Fruit fly (Drosophila melanogaster) whole organism, embryonic: ENCODE data around the gene Sfp26Ad.

Experiments used
- ATbp ChIP-seq: fragments of 200-800 bp; sonication (Bioruptor generic); optimal IDR thresholded peaks from 2 replicates; lab custom pipeline; 2017; ENCODE audit warnings: missing biosample characterization, mild to moderate bottlenecking, missing genetic modification characterization, missing genetic modification reagents
- Asciz ChIP-seq: fragments of 200-800 bp; sonication (Bioruptor generic); optimal IDR thresholded peaks from 2 replicates; lab custom pipeline; 2017; ENCODE audit warnings: missing biosample characterization, mild to moderate bottlenecking, missing genetic modification characterization, missing genetic modification reagents
- Bteb2 ChIP-seq: fragments of 200-800 bp; sonication (Bioruptor generic); optimal IDR thresholded peaks from 2 replicates; lab custom pipeline; 2016; ENCODE audit warnings: missing biosample characterization, missing genetic modification characterization
- CG10267 ChIP-seq: fragments of 200-800 bp; sonication (Bioruptor generic); optimal IDR thresholded peaks from 2 replicates; lab custom pipeline; 2018; ENCODE audit warnings: missing biosample characterization, mild to moderate bottlenecking, missing genetic modification characterization, moderate library complexity
- CG10274 ChIP-seq: fragments of 200-800 bp; sonication (Bioruptor generic); optimal IDR thresholded peaks from 3 replicates; lab custom pipeline; 2017; ENCODE audit warnings: missing biosample characterization, mild to moderate bottlenecking, missing genetic modification characterization
- CG11696 ChIP-seq: fragments of 200-800 bp; sonication (Bioruptor generic); IDR thresholded peaks from 2 replicates; pipeline ENCODE4 v1.3.6; 2022; ENCODE audit warnings: missing biosample characterization, missing genetic modification characterization
- CG13123 ChIP-seq: fragments of 200-800 bp; sonication (Bioruptor generic); optimal IDR thresholded peaks from 2 replicates; lab custom pipeline; 2016; ENCODE audit warnings: missing biosample characterization, missing genetic modification characterization
- CG14710 ChIP-seq: fragments of 200-800 bp; sonication (Bioruptor generic); optimal IDR thresholded peaks from 3 replicates; lab custom pipeline; 2019; ENCODE audit warnings: missing biosample characterization, mild to moderate bottlenecking, missing genetic modification characterization, moderate library complexity
- CG15479 ChIP-seq: fragments of 200-800 bp; sonication (Bioruptor generic); optimal IDR thresholded peaks from 3 replicates; lab custom pipeline; 2019; ENCODE audit warnings: missing biosample characterization, mild to moderate bottlenecking, missing genetic modification characterization, moderate library complexity
- CG15514 ChIP-seq: fragments of 200-800 bp; sonication (Bioruptor generic); optimal IDR thresholded peaks from 3 replicates; lab custom pipeline; 2017; ENCODE audit warnings: missing biosample characterization, missing genetic modification characterization, mild to moderate bottlenecking, moderate library complexity, missing genetic modification reagents
- CG16813 ChIP-seq: fragments of 200-800 bp; sonication (Bioruptor generic); IDR thresholded peaks from 3 replicates; pipeline ENCODE4 v1.3.6; 2022; ENCODE audit warnings: missing biosample characterization, missing genetic modification characterization; ENCODE audit not compliant: partially characterized antibody
- CG16863 ChIP-seq: fragments of 200-800 bp; sonication (Bioruptor generic); optimal IDR thresholded peaks from 3 replicates; lab custom pipeline; 2016; ENCODE audit warnings: missing biosample characterization, missing genetic modification characterization
- CG17829 ChIP-seq: fragments of 200-800 bp; optimal IDR thresholded peaks from 2 replicates; lab custom pipeline; 2019; ENCODE audit warnings: missing biosample characterization, mild to moderate bottlenecking, missing genetic modification characterization, moderate library complexity
- CG2129 ChIP-seq: fragments of 200-800 bp; sonication (Bioruptor generic); IDR thresholded peaks from 2 replicates; pipeline ENCODE4 v1.3.6; 2022; ENCODE audit warnings: missing biosample characterization, missing genetic modification characterization; ENCODE audit not compliant: partially characterized antibody
- CG31224 ChIP-seq: fragments of 200-800 bp; sonication (Bioruptor generic); IDR thresholded peaks from 2 replicates; pipeline ENCODE4 v1.3.6; 2022; ENCODE audit warnings: missing biosample characterization, missing genetic modification characterization
- CG3838 ChIP-seq: fragments of 200-800 bp; sonication (Bioruptor generic); optimal IDR thresholded peaks from 3 replicates; lab custom pipeline; 2016; ENCODE audit warnings: missing biosample characterization, missing genetic modification characterization
- CG6689 ChIP-seq: fragments of 200-800 bp; sonication (Bioruptor generic); IDR thresholded peaks from 2 replicates; pipeline ENCODE4 v1.3.6; 2022; ENCODE audit warnings: missing biosample characterization, missing genetic modification characterization
- CG7372 ChIP-seq: fragments of 200-800 bp; sonication (Bioruptor generic); IDR thresholded peaks from 2 replicates; pipeline ENCODE4 v1.3.6; 2022; ENCODE audit warnings: missing biosample characterization, missing genetic modification characterization
- CG8478 ChIP-seq: fragments of >200 bp; optimal IDR thresholded peaks from 2 replicates; lab custom pipeline; 2018
- D19B ChIP-seq: fragments of 200-800 bp; sonication (Bioruptor generic); optimal IDR thresholded peaks from 2 replicates; lab custom pipeline; 2017; ENCODE audit warnings: missing biosample characterization, mild to moderate bottlenecking, missing genetic modification characterization
- Dref ChIP-seq: fragments of 200-800 bp; sonication (Bioruptor generic); IDR thresholded peaks from 2 replicates; pipeline ENCODE4 v1.3.6; 2022; ENCODE audit warnings: missing biosample characterization, missing genetic modification characterization
- Ets97D ChIP-seq: fragments of 200-800 bp; sonication (Bioruptor generic); optimal IDR thresholded peaks from 3 replicates; lab custom pipeline; 2016; ENCODE audit warnings: missing biosample characterization, missing genetic modification characterization
- Fer1 ChIP-seq: fragments of 200-800 bp; sonication (Bioruptor generic); optimal IDR thresholded peaks from 2 replicates; lab custom pipeline; 2017; ENCODE audit warnings: missing biosample characterization, mild to moderate bottlenecking, missing genetic modification characterization
- Hey ChIP-seq: fragments of 200-800 bp; sonication (Bioruptor generic); optimal IDR thresholded peaks from 3 replicates; lab custom pipeline; 2018; ENCODE audit warnings: missing biosample characterization, mild to moderate bottlenecking, missing genetic modification characterization
- MESR4 ChIP-seq: fragments of 200-800 bp; sonication (Bioruptor generic); optimal IDR thresholded peaks from 2 replicates; lab custom pipeline; 2018; ENCODE audit warnings: missing biosample characterization, mild to moderate bottlenecking, missing genetic modification characterization, moderate library complexity
- Mes4 ChIP-seq: fragments of 200-800 bp; sonication (Bioruptor generic); optimal IDR thresholded peaks from 2 replicates; lab custom pipeline; 2016; ENCODE audit warnings: missing biosample characterization, missing genetic modification characterization
- Oaz ChIP-seq: fragments of 200-800 bp; sonication (Bioruptor generic); IDR thresholded peaks from 2 replicates; pipeline ENCODE4 v1.3.6; 2022; ENCODE audit warnings: missing biosample characterization, missing genetic modification characterization
- Pdp1 ChIP-seq, 2 experiments: fragments of 200-800 bp; sonication (Bioruptor generic); optimal IDR thresholded peaks; 3 replicates each; lab custom pipeline; 2016; ENCODE audit warnings: missing biosample characterization in 2 of 2, missing genetic modification characterization in 2 of 2, mild to moderate bottlenecking in 1 of 2, moderate library complexity in 1 of 2
- Side ChIP-seq: fragments of 200-800 bp; sonication (Bioruptor generic); optimal IDR thresholded peaks from 2 replicates; lab custom pipeline; 2016; ENCODE audit warnings: missing biosample characterization, missing genetic modification characterization
- Six4 ChIP-seq: fragments of 200-800 bp; sonication (Bioruptor generic); optimal IDR thresholded peaks from 2 replicates; lab custom pipeline; 2016; ENCODE audit warnings: missing biosample characterization, missing genetic modification characterization
- Xrp1 ChIP-seq: fragments of 200-800 bp; sonication (Bioruptor generic); IDR thresholded peaks from 2 replicates; pipeline ENCODE4 v1.3.6; 2022; ENCODE audit warnings: missing biosample characterization, missing genetic modification characterization
- cg ChIP-seq: fragments of 200-800 bp; sonication (Bioruptor generic); optimal IDR thresholded peaks from 3 replicates; lab custom pipeline; 2019; ENCODE audit warnings: missing biosample characterization, mild to moderate bottlenecking, missing genetic modification characterization, moderate library complexity
- chinmo ChIP-seq: fragments of 200-800 bp; sonication (Bioruptor generic); IDR thresholded peaks from 4 replicates; pipeline ENCODE4 v1.3.6; 2022; ENCODE audit warnings: missing biosample characterization, missing genetic modification characterization; ENCODE audit not compliant: partially characterized antibody
- corto ChIP-seq: fragments of 200-800 bp; sonication (Bioruptor generic); optimal IDR thresholded peaks from 2 replicates; lab custom pipeline; 2016; ENCODE audit warnings: missing biosample characterization, mild to moderate bottlenecking, missing genetic modification characterization, moderate library complexity
- eyg ChIP-seq: fragments of 200-800 bp; sonication (Bioruptor generic); optimal IDR thresholded peaks from 3 replicates; lab custom pipeline; 2016; ENCODE audit warnings: missing biosample characterization, missing genetic modification characterization
- grn ChIP-seq: fragments of 200-800 bp; sonication (Bioruptor generic); optimal IDR thresholded peaks from 3 replicates; lab custom pipeline; 2017; ENCODE audit warnings: missing biosample characterization, missing genetic modification characterization
- gt ChIP-seq: fragments of 200-800 bp; sonication (Bioruptor generic); IDR thresholded peaks from 2 replicates; pipeline ENCODE4 v1.3.6; 2022; ENCODE audit warnings: missing biosample characterization, missing genetic modification characterization
- ham ChIP-seq: fragments of 200-800 bp; sonication (Bioruptor generic); IDR thresholded peaks from 2 replicates; pipeline ENCODE4 v1.3.6; 2022; ENCODE audit warnings: missing biosample characterization, missing genetic modification characterization
- hkb ChIP-seq, 2 experiments: fragments of 200-800 bp in 1 of 2; fragments of >200 bp in 1 of 2; sonication (Bioruptor generic) in 1 of 2; IDR thresholded peaks in 1 of 2; optimal IDR thresholded peaks in 1 of 2; 2 replicates each; pipeline versions ENCODE4 v1.3.6 to Lab custom; 2017 to 2022; ENCODE audit warnings: missing biosample characterization in 1 of 2, missing genetic modification characterization in 1 of 2
- lmd ChIP-seq: fragments of 200-800 bp; sonication (Bioruptor generic); IDR thresholded peaks from 2 replicates; pipeline ENCODE4 v1.3.6; 2022; ENCODE audit warnings: missing biosample characterization, missing genetic modification characterization
- scrt ChIP-seq: fragments of 200-800 bp; sonication (Bioruptor generic); optimal IDR thresholded peaks from 2 replicates; lab custom pipeline; 2018; ENCODE audit warnings: missing biosample characterization, mild to moderate bottlenecking, missing genetic modification characterization, moderate library complexity
- sens-2 ChIP-seq: fragments of 200-800 bp; sonication (Bioruptor generic); IDR thresholded peaks from 2 replicates; pipeline ENCODE4 v1.3.6; 2022; ENCODE audit warnings: missing biosample characterization, missing genetic modification characterization
- seq ChIP-seq: fragments of 200-800 bp; sonication (Bioruptor generic); IDR thresholded peaks from 2 replicates; pipeline ENCODE4 v1.3.6; 2022; ENCODE audit warnings: missing biosample characterization, missing genetic modification characterization
- shn ChIP-seq: fragments of 200-800 bp; sonication (Bioruptor generic); optimal IDR thresholded peaks from 3 replicates; lab custom pipeline; 2016; ENCODE audit warnings: missing biosample characterization, missing genetic modification characterization
- slp2 ChIP-seq: fragments of 200-800 bp; sonication (Bioruptor generic); optimal IDR thresholded peaks from 2 replicates; lab custom pipeline; 2016; ENCODE audit warnings: missing biosample characterization, missing genetic modification characterization
- stwl ChIP-seq: fragments of 200-800 bp; sonication (Bioruptor generic); optimal IDR thresholded peaks from 3 replicates; lab custom pipeline; 2018; ENCODE audit warnings: missing biosample characterization, mild to moderate bottlenecking, missing genetic modification characterization, moderate library complexity

Sfp26Ad gene

DNA sequence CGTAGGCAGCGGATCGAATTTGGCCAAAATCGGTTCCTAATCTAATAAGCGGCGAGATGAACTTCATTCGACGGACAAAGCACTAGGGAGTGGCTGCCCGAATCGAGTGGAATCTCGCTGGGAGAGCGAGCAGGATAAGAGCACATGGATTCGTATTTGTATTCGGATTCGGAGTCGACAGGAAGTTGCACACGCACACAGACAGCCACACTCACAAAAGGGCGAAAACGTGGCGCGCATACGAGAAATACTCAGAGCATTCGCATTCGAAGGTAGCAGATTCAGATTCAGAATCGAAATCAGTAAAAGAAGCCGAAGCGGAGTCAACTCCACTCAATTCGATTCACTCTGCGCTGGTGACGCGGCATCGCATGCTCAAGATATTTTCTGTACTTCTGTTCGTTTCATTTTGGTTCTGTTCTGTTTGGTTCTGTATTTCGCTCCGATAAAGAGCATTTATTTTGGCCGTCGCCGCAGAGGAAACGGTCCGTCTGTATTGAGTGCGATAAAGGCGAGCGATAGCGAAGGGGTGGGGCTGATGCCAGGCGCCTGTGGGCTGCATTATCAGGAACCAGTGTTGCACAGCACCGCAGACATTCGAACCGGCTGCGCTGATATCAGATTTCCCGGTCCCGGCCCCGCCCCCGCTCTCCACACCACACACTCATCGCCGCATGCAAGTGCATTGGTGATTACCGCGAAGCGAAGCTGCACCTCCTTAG is 35.4 kb upstream of the Sfp26Ad start (continued):
- TF ChIP-seq sens-2 (GFP tag; lab: Robert Waterston, UW), result no peak
- no peak for TF ChIP-seq CG3838
- no peak for TF ChIP-seq chinmo (GFP tag; lab: Robert Waterston, UW)
- TF ChIP-seq Oaz (GFP tag; lab: Robert Waterston, UW), result no peak
- TF ChIP-seq hkb (optimal IDR thresholded peaks at IDR 0.05; lab: Kevin White, UChicago), result no peak
- no peak for TF ChIP-seq hkb (GFP tag; IDR thresholded peaks at IDR 0.05; lab: Robert Waterston, UW)
- no peak for TF ChIP-seq ATbp (GFP tag; lab: Kevin White, UChicago)
- TF ChIP-seq D19B (GFP tag; lab: Kevin White, UChicago), result no peak
- TF ChIP-seq seq, result no peak
- TF ChIP-seq ham (GFP tag; lab: Robert Waterston, UW), result no peak
- peak; percentile 2 for TF ChIP-seq stwl (tag; lab: Kevin White, UChicago)
- TF ChIP-seq Ets97D (GFP tag; lab: Kevin White, UChicago), result no peak
- TF ChIP-seq slp2 (GFP tag; lab: Kevin White, UChicago), result no peak
- no peak for TF ChIP-seq lmd (GFP tag; lab: Robert Waterston, UW)
- TF ChIP-seq eyg, result no peak
- TF ChIP-seq Mes4 (GFP tag; lab: Kevin White, UChicago), result no peak
- no peak for TF ChIP-seq Dref (GFP tag; lab: Robert Waterston, UW)
- peak; percentile 12 for TF ChIP-seq Six4 (GFP tag; lab: Kevin White, UChicago)
- TF ChIP-seq gt, result no peak
- TF ChIP-seq CG14710 (tag; lab: Kevin White, UChicago), result peak; percentile 22
- TF ChIP-seq Fer1, result peak; percentile 35
- no peak for TF ChIP-seq Side (GFP tag; lab: Kevin White, UChicago)
- no peak for TF ChIP-seq CG2129 (GFP tag; lab: Robert Waterston, UW)
- no peak for TF ChIP-seq scrt (GFP tag; lab: Kevin White, UChicago)
- no peak for TF ChIP-seq Bteb2 (GFP tag; lab: Kevin White, UChicago)
- TF ChIP-seq CG16813 (GFP tag; lab: Robert Waterston, UW), result no peak
- no peak for TF ChIP-seq CG17829 (tag; lab: Kevin White, UChicago)
- peak; percentile 22 for TF ChIP-seq cg
- peak; percentile 2 for TF ChIP-seq Hey (tag; lab: Kevin White, UChicago)
- TF ChIP-seq CG11696 (GFP tag; lab: Robert Waterston, UW), result no peak
- peak; percentile 94 for TF ChIP-seq grn (GFP tag; lab: Kevin White, UChicago)
- peak; percentile 11 for TF ChIP-seq CG15514 (GFP tag; lab: Kevin White, UChicago)
- no peak for TF ChIP-seq CG13123 (GFP tag; lab: Kevin White, UChicago)
- no peak for TF ChIP-seq CG7372
- TF ChIP-seq CG6689 (GFP tag; lab: Robert Waterston, UW), result no peak
- TF ChIP-seq Pdp1 (GFP tag; optimal IDR thresholded peaks at IDR 0.05; lab: Kevin White, UChicago), result no peak
- peak; percentile 85 for TF ChIP-seq CG10267 (tag; lab: Kevin White, UChicago)
- TF ChIP-seq corto, result peak; percentile 21
- no peak for TF ChIP-seq Asciz (GFP tag; lab: Kevin White, UChicago)
- peak; percentile 94 for TF ChIP-seq CG15479 (GFP tag; lab: Kevin White, UChicago)
- no peak for TF ChIP-seq CG16863
- TF ChIP-seq CG10274, result no peak
- peak; percentile 34 for TF ChIP-seq CG8478 (lab: Kevin White, UChicago)
- no peak for TF ChIP-seq shn (GFP tag; lab: Kevin White, UChicago)
- TF ChIP-seq CG31224 (GFP tag; lab: Robert Waterston, UW), result no peak
- TF ChIP-seq Xrp1 (GFP tag; lab: Robert Waterston, UW), result no peak
- TF ChIP-seq MESR4, result no peak
